Fruit fly (Drosophila melanogaster): Measurements from ENCODE around the gene mfrn.
A peak's percentile ranks its signal among the peaks of the same experiment; 100 is the strongest.

Gene mfrn

dm6 chr3R:27922673-27923175, 25.1 kb downstream of the mfrn start, which contains the start of gene RpL4 (continued):
- TF ChIP-seq run (tag; optimal IDR thresholded peaks at IDR 0.05): peak; percentile 33
- no peak for TF ChIP-seq CG17612 (GFP tag; IDR thresholded peaks at IDR 0.05)
- peak; percentile 52 for TF ChIP-seq CG4617 (GFP tag; optimal IDR thresholded peaks at IDR 0.05; ENCODE audit: borderline replicate concordance)
- peak; percentile 96 for TF ChIP-seq NfI (GFP tag; optimal IDR thresholded peaks at IDR 0.05)
- TF ChIP-seq H2.0 (GFP tag; IDR thresholded peaks at IDR 0.05): peak; percentile 83
- peak; percentile 25 for TF ChIP-seq pros (GFP tag; optimal IDR thresholded peaks at IDR 0.05)
- TF ChIP-seq CG10267 (tag; optimal IDR thresholded peaks at IDR 0.05): peak; percentile 90
- TF ChIP-seq CG14441 (GFP tag; IDR thresholded peaks at IDR 0.05): peak; percentile 60
- peak; percentile 44 for TF ChIP-seq cwo (GFP tag; optimal IDR thresholded peaks at IDR 0.05)
- TF ChIP-seq CG18764 (GFP tag; optimal IDR thresholded peaks at IDR 0.05): peak; percentile 66
- TF ChIP-seq CG2199 (GFP tag; IDR thresholded peaks at IDR 0.05): no peak
- TF ChIP-seq Abd-B (GFP tag; optimal IDR thresholded peaks at IDR 0.05): no peak
- no peak; the same call in 1 of the 2 replicates for TF ChIP-seq GATAe (GFP tag; conservative IDR thresholded peaks at IDR 0.05)
- TF ChIP-seq crp (GFP tag; optimal IDR thresholded peaks at IDR 0.05): peak in 1 of 2 experiments; percentile 49
- peak; percentile 97 for TF ChIP-seq ci (GFP tag; IDR thresholded peaks at IDR 0.05)
- peak; percentile 69 for TF ChIP-seq Oaz (GFP tag; IDR thresholded peaks at IDR 0.05)
- TF ChIP-seq pita (GFP tag; optimal IDR thresholded peaks at IDR 0.05): no peak
- peak; percentile 99 for TF ChIP-seq CG2116 (GFP tag; optimal IDR thresholded peaks at IDR 0.05)
- TF ChIP-seq CG3163 (GFP tag; optimal IDR thresholded peaks at IDR 0.05): peak; percentile 60
- TF ChIP-seq CG12299 (tag; optimal IDR thresholded peaks at IDR 0.05): peak; percentile 54
- TF ChIP-seq CG8944 (GFP tag; optimal IDR thresholded peaks at IDR 0.05): peak; percentile 44
- TF ChIP-seq CG31365 (tag; optimal IDR thresholded peaks at IDR 0.05): peak; percentile 69
- TF ChIP-seq Hmr (GFP tag; optimal IDR thresholded peaks at IDR 0.05): peak; percentile 94
- TF ChIP-seq CG13296 (GFP tag; optimal IDR thresholded peaks at IDR 0.05): peak; percentile 89
- peak; percentile 79 for TF ChIP-seq NFAT (GFP tag; IDR thresholded peaks at IDR 0.05)
- TF ChIP-seq CG10209 (GFP tag; optimal IDR thresholded peaks at IDR 0.05): peak; percentile 91
- peak; percentile 67 for TF ChIP-seq tgo (GFP tag; IDR thresholded peaks at IDR 0.05)
- peak; percentile 72 for TF ChIP-seq seq (GFP tag; IDR thresholded peaks at IDR 0.05)
- TF ChIP-seq CG12744 (GFP tag; optimal IDR thresholded peaks at IDR 0.05): peak; percentile 78
- TF ChIP-seq Atf6 (GFP tag; IDR thresholded peaks at IDR 0.05): peak; percentile 77
- peak; percentile 77 for TF ChIP-seq p53 (GFP tag; optimal IDR thresholded peaks at IDR 0.05)
- TF ChIP-seq CG11093 (GFP tag; IDR thresholded peaks at IDR 0.05): no peak
- TF ChIP-seq Atf3 (GFP tag; optimal IDR thresholded peaks at IDR 0.05): peak; percentile 66
- no peak for TF ChIP-seq cad (GFP tag; optimal IDR thresholded peaks at IDR 0.05)
- peak; percentile 75 for TF ChIP-seq crc (GFP tag; optimal IDR thresholded peaks at IDR 0.05)
- peak; percentile 58 for TF ChIP-seq lmd (GFP tag; IDR thresholded peaks at IDR 0.05)
- TF ChIP-seq CG4707 (GFP tag; optimal IDR thresholded peaks at IDR 0.05): peak; percentile 85
- TF ChIP-seq Hr51 (GFP tag; optimal IDR thresholded peaks at IDR 0.05): peak; percentile 76 to 79
- peak; percentile 6 for TF ChIP-seq Tbp (GFP tag; optimal IDR thresholded peaks at IDR 0.05)
- no peak for TF ChIP-seq CG7963 (GFP tag; IDR thresholded peaks at IDR 0.05; ENCODE audit: partially characterized antibody)
- peak; percentile 43 for TF ChIP-seq Myb (GFP tag; optimal IDR thresholded peaks at IDR 0.05)
- peak; percentile 45 for TF ChIP-seq CTCF (GFP tag; optimal IDR thresholded peaks at IDR 0.05)
- peak; percentile 50; the same call in 1 of the 3 replicates for TF ChIP-seq Mrtf (GFP tag; IDR thresholded peaks at IDR 0.05)
- TF ChIP-seq kay (GFP tag; optimal IDR thresholded peaks at IDR 0.05): no peak
- no peak for TF ChIP-seq tio (GFP tag; optimal IDR thresholded peaks at IDR 0.05)
- peak; percentile 64 for TF ChIP-seq dmrt99B (tag; optimal IDR thresholded peaks at IDR 0.05)
- TF ChIP-seq stwl (tag; optimal IDR thresholded peaks at IDR 0.05): peak; percentile 69
- TF ChIP-seq tap (tag; optimal IDR thresholded peaks at IDR 0.05): no peak
- peak; percentile 65 for TF ChIP-seq CG1792 (GFP tag; optimal IDR thresholded peaks at IDR 0.05)
- TF ChIP-seq ato (GFP tag; IDR thresholded peaks at IDR 0.05; ENCODE audit: partially characterized antibody): no peak
- TF ChIP-seq CG2120 (GFP tag; optimal IDR thresholded peaks at IDR 0.05): peak; percentile 58

All from whole organism, embryonic.